Fruit fly (Drosophila melanogaster) whole organism, embryonic: ENCODE results near the gene CG1824.

Source experiments
- B-H1 ChIP-seq: fragments of 200-800 bp; sonication (Bioruptor generic); IDR thresholded peaks from 3 replicates; pipeline ENCODE4 v1.3.6; 2022; ENCODE audit warnings: missing biosample characterization, missing genetic modification characterization
- CG12219 ChIP-seq: fragments of 200-800 bp; sonication (Bioruptor generic); optimal IDR thresholded peaks from 3 replicates; lab custom pipeline; 2018; ENCODE audit warnings: missing biosample characterization, mild to moderate bottlenecking, missing genetic modification characterization
- CG15479 ChIP-seq: fragments of 200-800 bp; sonication (Bioruptor generic); optimal IDR thresholded peaks from 3 replicates; lab custom pipeline; 2019; ENCODE audit warnings: missing biosample characterization, mild to moderate bottlenecking, missing genetic modification characterization, moderate library complexity
- CG18262 ChIP-seq: fragments of 200-800 bp; optimal IDR thresholded peaks from 3 replicates; lab custom pipeline; 2019; ENCODE audit warnings: missing biosample characterization, mild to moderate bottlenecking, missing genetic modification characterization, moderate library complexity
- CG18476 ChIP-seq: fragments of 200-800 bp; sonication (Bioruptor generic); optimal IDR thresholded peaks from 2 replicates; lab custom pipeline; 2016; ENCODE audit warnings: missing biosample characterization, mild to moderate bottlenecking, missing genetic modification characterization
- CG18599 ChIP-seq: fragments of 200-800 bp; sonication (Bioruptor generic); optimal IDR thresholded peaks from 3 replicates; lab custom pipeline; 2017; ENCODE audit warnings: missing biosample characterization, missing genetic modification characterization, mild to moderate bottlenecking, moderate library complexity, missing genetic modification reagents
- CG2120 ChIP-seq: fragments of 200-800 bp; sonication (Bioruptor generic); optimal IDR thresholded peaks from 3 replicates; lab custom pipeline; 2016; ENCODE audit warnings: missing biosample characterization, missing genetic modification characterization
- CG4282 ChIP-seq: fragments of 200-800 bp; sonication (Bioruptor generic); optimal IDR thresholded peaks from 2 replicates; lab custom pipeline; 2016; ENCODE audit warnings: missing biosample characterization, missing genetic modification characterization
- CG4617 ChIP-seq: fragments of 200-800 bp; sonication (Bioruptor generic); optimal IDR thresholded peaks from 3 replicates; lab custom pipeline; 2016; ENCODE audit warnings: missing biosample characterization, missing genetic modification characterization, borderline replicate concordance
- CG6683 ChIP-seq: fragments of 200-800 bp; sonication (Bioruptor generic); optimal IDR thresholded peaks from 2 replicates; lab custom pipeline; 2017; ENCODE audit warnings: missing biosample characterization, mild to moderate bottlenecking, missing genetic modification characterization, missing genetic modification reagents
- CG7271 ChIP-seq: fragments of 200-800 bp; sonication (Bioruptor generic); optimal IDR thresholded peaks from 2 replicates; lab custom pipeline; 2018; ENCODE audit warnings: missing biosample characterization, mild to moderate bottlenecking, missing genetic modification characterization, moderate library complexity
- CG7745 ChIP-seq: fragments of 200-800 bp; sonication (Bioruptor generic); optimal IDR thresholded peaks from 2 replicates; lab custom pipeline; 2018; ENCODE audit warnings: missing biosample characterization, mild to moderate bottlenecking, missing genetic modification characterization, moderate library complexity
- CG8290 ChIP-seq, 3 experiments: fragments of 200-800 bp; sonication (Bioruptor generic); optimal IDR thresholded peaks; 2 replicates each; lab custom pipeline; 2016 to 2019; ENCODE audit warnings: missing biosample characterization in 3 of 3, missing genetic modification characterization in 3 of 3, mild to moderate bottlenecking in 2 of 3, moderate library complexity in 1 of 3
- CG9437 ChIP-seq: fragments of 200-800 bp; sonication (Bioruptor generic); optimal IDR thresholded peaks from 2 replicates; lab custom pipeline; 2018; ENCODE audit warnings: missing biosample characterization, mild to moderate bottlenecking, missing genetic modification characterization
- CG9932 ChIP-seq: fragments of 200-800 bp; sonication (Bioruptor generic); IDR thresholded peaks from 2 replicates; pipeline ENCODE4 v1.3.6; 2022; ENCODE audit warnings: missing biosample characterization, missing genetic modification characterization
- CHES-1-like ChIP-seq: fragments of 200-800 bp; sonication (Bioruptor generic); optimal IDR thresholded peaks from 2 replicates; lab custom pipeline; 2016; ENCODE audit warnings: missing biosample characterization, missing genetic modification characterization
- Camta ChIP-seq: fragments of 200-800 bp; sonication (Bioruptor generic); optimal IDR thresholded peaks from 2 replicates; lab custom pipeline; 2016; ENCODE audit warnings: missing biosample characterization, missing genetic modification characterization
- D19B ChIP-seq: fragments of 200-800 bp; sonication (Bioruptor generic); optimal IDR thresholded peaks from 2 replicates; lab custom pipeline; 2017; ENCODE audit warnings: missing biosample characterization, mild to moderate bottlenecking, missing genetic modification characterization
- Dip2 ChIP-seq: fragments of 200-800 bp; sonication (Bioruptor generic); IDR thresholded peaks from 2 replicates; pipeline ENCODE4 v1.3.6; 2022; ENCODE audit warnings: missing biosample characterization, missing genetic modification characterization
- Dp ChIP-seq: fragments of 200-800 bp; sonication (Bioruptor generic); optimal IDR thresholded peaks from 2 replicates; lab custom pipeline; 2018; ENCODE audit warnings: missing biosample characterization, mild to moderate bottlenecking, missing genetic modification characterization, moderate library complexity
- Eip74EF ChIP-seq, 2 experiments: fragments of 200-800 bp in 1 of 2; fragments of >200 bp in 1 of 2; sonication (Bioruptor generic) in 1 of 2; optimal IDR thresholded peaks; 2 replicates each; lab custom pipeline; 2017 to 2019; ENCODE audit warnings: missing biosample characterization in 2 of 2, missing genetic modification characterization in 2 of 2, mild to moderate bottlenecking in 1 of 2, moderate library complexity in 1 of 2
- H15 ChIP-seq: fragments of 200-800 bp; sonication (Bioruptor generic); IDR thresholded peaks from 3 replicates; pipeline ENCODE4 v1.3.6; 2022; ENCODE audit warnings: missing biosample characterization, missing genetic modification characterization
- MTF-1 ChIP-seq: fragments of 200-800 bp; sonication (Bioruptor generic); optimal IDR thresholded peaks from 2 replicates; lab custom pipeline; 2018; ENCODE audit warnings: missing biosample characterization, mild to moderate bottlenecking, missing genetic modification characterization, borderline replicate concordance
- Med ChIP-seq: fragments of 200-800 bp; sonication (Bioruptor generic); peaks from one replicate; lab custom pipeline; 2016; ENCODE audit warnings: missing biosample characterization, missing genetic modification characterization, mild to moderate bottlenecking, inconsistent platforms, moderate library complexity
- Nf-YB ChIP-seq: fragments of 200-800 bp; sonication (Bioruptor generic); optimal IDR thresholded peaks from 3 replicates; lab custom pipeline; 2019; ENCODE audit warnings: missing biosample characterization, mild to moderate bottlenecking, missing genetic modification characterization, moderate library complexity
- Oli ChIP-seq: fragments of 200-800 bp; sonication (Bioruptor generic); optimal IDR thresholded peaks from 2 replicates; lab custom pipeline; 2018; ENCODE audit warnings: missing biosample characterization, mild to moderate bottlenecking, missing genetic modification characterization, moderate library complexity
- Optix ChIP-seq: fragments of 200-800 bp; sonication (Bioruptor generic); IDR thresholded peaks from 3 replicates; pipeline ENCODE4 v1.3.6; 2022; ENCODE audit warnings: missing biosample characterization, missing genetic modification characterization
- Sin3A ChIP-seq: fragments of >200 bp; optimal IDR thresholded peaks from 2 replicates; lab custom pipeline; 2018
- Six4 ChIP-seq: fragments of 200-800 bp; sonication (Bioruptor generic); optimal IDR thresholded peaks from 2 replicates; lab custom pipeline; 2016; ENCODE audit warnings: missing biosample characterization, missing genetic modification characterization
- Tbp ChIP-seq: fragments of >200 bp; optimal IDR thresholded peaks from 2 replicates; lab custom pipeline; 2018; ENCODE audit warnings: missing biosample characterization, missing genetic modification characterization
- Xrp1 ChIP-seq: fragments of 200-800 bp; sonication (Bioruptor generic); IDR thresholded peaks from 2 replicates; pipeline ENCODE4 v1.3.6; 2022; ENCODE audit warnings: missing biosample characterization, missing genetic modification characterization
- ase ChIP-seq: fragments of 200-800 bp; sonication (Bioruptor generic); IDR thresholded peaks from 3 replicates; pipeline ENCODE4 v1.3.6; 2022; ENCODE audit warnings: missing biosample characterization, missing genetic modification characterization
- bcd ChIP-seq: fragments of 200-800 bp; sonication (Bioruptor generic); optimal IDR thresholded peaks from 2 replicates; lab custom pipeline; 2017; ENCODE audit warnings: missing biosample characterization, mild to moderate bottlenecking, missing genetic modification characterization
- cas ChIP-seq: fragments of 200-800 bp; sonication (Bioruptor generic); IDR thresholded peaks from 2 replicates; pipeline ENCODE4 v1.3.6; 2022; ENCODE audit warnings: missing biosample characterization, missing genetic modification characterization
- dmrt99B ChIP-seq: fragments of 200-800 bp; sonication (Bioruptor generic); optimal IDR thresholded peaks from 2 replicates; lab custom pipeline; 2018; ENCODE audit warnings: missing biosample characterization, mild to moderate bottlenecking, missing genetic modification characterization, moderate library complexity
- fd102C ChIP-seq: fragments of 200-800 bp; sonication (Bioruptor generic); optimal IDR thresholded peaks from 2 replicates; lab custom pipeline; 2018; ENCODE audit warnings: missing biosample characterization, mild to moderate bottlenecking, missing genetic modification characterization, moderate library complexity
- gem ChIP-seq: fragments of 200-800 bp; sonication (Bioruptor generic); optimal IDR thresholded peaks from 2 replicates; lab custom pipeline; 2019; ENCODE audit warnings: missing biosample characterization, mild to moderate bottlenecking, missing genetic modification characterization, moderate library complexity
- knrl ChIP-seq: fragments of 200-800 bp; sonication (Bioruptor generic); IDR thresholded peaks from 3 replicates; pipeline ENCODE4 v1.3.6; 2022; ENCODE audit warnings: missing biosample characterization, missing genetic modification characterization; ENCODE audit not compliant: partially characterized antibody
- lola ChIP-seq, 3 experiments: fragments of >200 bp in 2 of 3; fragments of 200-800 bp in 1 of 3; sonication (Bioruptor generic) in 1 of 3; optimal IDR thresholded peaks; 2 replicates each; lab custom pipeline; 2017 to 2019; ENCODE audit warnings: missing biosample characterization in 3 of 3, missing genetic modification characterization in 3 of 3, mild to moderate bottlenecking in 1 of 3, moderate library complexity in 1 of 3
- nerfin-2 ChIP-seq: fragments of 200-800 bp; sonication (Bioruptor generic); IDR thresholded peaks from 2 replicates; pipeline ENCODE4 v1.3.6; 2022; ENCODE audit warnings: missing biosample characterization, missing genetic modification characterization; ENCODE audit not compliant: partially characterized antibody
- peb ChIP-seq: fragments of 200-800 bp; sonication (Bioruptor generic); IDR thresholded peaks from 2 replicates; pipeline ENCODE4 v1.3.6; 2022; ENCODE audit warnings: missing biosample characterization, missing genetic modification characterization
- repo ChIP-seq: fragments of 200-800 bp; sonication (Bioruptor generic); optimal IDR thresholded peaks from 2 replicates; lab custom pipeline; 2016; ENCODE audit warnings: missing biosample characterization, missing genetic modification characterization
- scrt ChIP-seq: fragments of 200-800 bp; sonication (Bioruptor generic); optimal IDR thresholded peaks from 2 replicates; lab custom pipeline; 2018; ENCODE audit warnings: missing biosample characterization, mild to moderate bottlenecking, missing genetic modification characterization, moderate library complexity
- sima ChIP-seq: fragments of 200-800 bp; sonication (Bioruptor generic); optimal IDR thresholded peaks from 2 replicates; lab custom pipeline; 2016; ENCODE audit warnings: missing biosample characterization, missing genetic modification characterization
- stc ChIP-seq: fragments of 200-800 bp; sonication (Bioruptor generic); IDR thresholded peaks from 2 replicates; pipeline ENCODE4 v1.3.6; 2022; ENCODE audit warnings: missing biosample characterization, missing genetic modification characterization
- unpg ChIP-seq: fragments of 200-800 bp; sonication (Bioruptor generic); optimal IDR thresholded peaks from 3 replicates; lab custom pipeline; 2018; ENCODE audit warnings: missing biosample characterization, mild to moderate bottlenecking, missing genetic modification characterization, moderate library complexity
- wdn ChIP-seq: fragments of 200-800 bp; sonication (Bioruptor generic); IDR thresholded peaks from 2 replicates; pipeline ENCODE4 v1.3.6; 2022; ENCODE audit warnings: missing biosample characterization, missing genetic modification characterization
- yki ChIP-seq: fragments of >200 bp; optimal IDR thresholded peaks from 3 replicates; lab custom pipeline; 2018

The CG1824 gene

dm6 chrX:12629564-12629963 is 34.1 kb upstream of the CG1824 start, which contains the start of the genes Aven and CG2540 (continued):
- TF ChIP-seq sima (GFP tag; lab: Kevin White, UChicago): no peak
- no peak for TF ChIP-seq Tbp (GFP tag; lab: Kevin White, UChicago)
- TF ChIP-seq Nf-YB (GFP tag; lab: Kevin White, UChicago): peak; percentile 72
- peak; percentile 88 for TF ChIP-seq CG18262 (tag; lab: Kevin White, UChicago)

dm6 chrX:12625594-12626274 is 30.3 kb upstream of the CG1824 start:
- TF ChIP-seq fd102C (no peak), bcd (GFP tag; lab: Kevin White, UChicago) (no peak), CG12219 (GFP tag; lab: Kevin White, UChicago) (no peak), ase (GFP tag; lab: Robert Waterston, UW) (no peak), unpg (GFP tag; lab: Kevin White, UChicago) (peak; percentile 28), Xrp1 (GFP tag; lab: Robert Waterston, UW) (peak; percentile 28; the same call in 1 of the 2 replicates), lola (GFP tag; optimal IDR thresholded peaks at IDR 0.05; lab: Kevin White, UChicago) (peak in 1 of 3 experiments; percentile 24), D19B (GFP tag; lab: Kevin White, UChicago) (no peak), Dp (GFP tag; lab: Kevin White, UChicago) (no peak), Sin3A (lab: Kevin White, UChicago) (no peak), yki (lab: Kevin White, UChicago) (no peak), B-H1 (GFP tag; lab: Robert Waterston, UW) (no peak), Med (peak; percentile 18), CG8290 (GFP tag; optimal IDR thresholded peaks at IDR 0.05; lab: Kevin White, UChicago) (peak; percentile 31), CG8290 (tag; optimal IDR thresholded peaks at IDR 0.05; lab: Kevin White, UChicago) (no peak), Dip2 (GFP tag; lab: Robert Waterston, UW) (no peak), Eip74EF (GFP tag; optimal IDR thresholded peaks at IDR 0.05; lab: Kevin White, UChicago) (no peak), CG4617 (GFP tag; lab: Kevin White, UChicago) (no peak), H15 (no peak), CG4282 (no peak), CHES-1-like (GFP tag; lab: Kevin White, UChicago) (no peak), dmrt99B (tag; lab: Kevin White, UChicago) (peak; percentile 30), CG18599 (GFP tag; lab: Kevin White, UChicago) (no peak), knrl (GFP tag; lab: Robert Waterston, UW) (no peak), Six4 (GFP tag; lab: Kevin White, UChicago) (no peak), Optix (GFP tag; lab: Robert Waterston, UW) (no peak), CG18476 (GFP tag; lab: Kevin White, UChicago) (no peak), Camta (GFP tag; lab: Kevin White, UChicago) (no peak), CG9932 (GFP tag; lab: Robert Waterston, UW) (no peak), CG7745 (tag; lab: Kevin White, UChicago) (no peak), CG2120 (GFP tag; lab: Kevin White, UChicago) (no peak), cas (no peak), Oli (tag; lab: Kevin White, UChicago) (no peak), gem (tag; lab: Kevin White, UChicago) (peak; percentile 16), peb (no peak), CG6683 (GFP tag; lab: Kevin White, UChicago) (no peak), stc (GFP tag; lab: Robert Waterston, UW) (no peak), scrt (GFP tag; lab: Kevin White, UChicago) (no peak), CG9437 (no peak), MTF-1 (GFP tag; lab: Kevin White, UChicago) (no peak), wdn (GFP tag; lab: Robert Waterston, UW) (no peak), CG15479 (GFP tag; lab: Kevin White, UChicago) (no peak), repo (GFP tag; lab: Kevin White, UChicago) (no peak), CG7271 (tag; lab: Kevin White, UChicago) (no peak), nerfin-2 (no peak)
